Fruit fly (Drosophila melanogaster) whole organism, adult: ENCODE data around the gene Dpm2.

Experiments
- CG33017 ChIP-seq: fragments of 200-800 bp; sonication (Bioruptor generic); optimal IDR thresholded peaks from 2 replicates; lab custom pipeline; 2018; ENCODE audit warnings: missing biosample characterization, mild to moderate bottlenecking, missing genetic modification characterization, moderate library complexity
- tj ChIP-seq: fragments of 200-800 bp; sonication (Bioruptor generic); optimal IDR thresholded peaks from 3 replicates; lab custom pipeline; 2017; ENCODE audit warnings: missing biosample characterization, mild to moderate bottlenecking, missing genetic modification characterization, moderate library complexity

dm6 chr3L:3315288-3315687 lies 4.1 kb upstream of the Dpm2 start, which contains the start of gene Drsl4:
- TF ChIP-seq CG33017 (tag; lab: Kevin White, UChicago): no peak
- no peak for TF ChIP-seq tj
